Worm (Caenorhabditis elegans) whole organism, young adult: ENCODE results near the gene urb-1.
A peak's percentile ranks its signal among the peaks of the same experiment; 100 is the strongest.

ENCODE experiments used
- B0336.3 ChIP-seq: fragments of 200-800 bp; sonication (Bioruptor generic); IDR thresholded peaks from 2 replicates; pipeline ENCODE4 v1.3.6; 2022; ENCODE audit warnings: missing genetic modification characterization, missing compliant biosample characterization
- F23B12.7 ChIP-seq: sonication (generic microtip); optimal IDR thresholded peaks from 2 replicates; lab custom pipeline; 2017; ENCODE audit warnings: missing genetic modification characterization, mild to moderate bottlenecking, missing compliant biosample characterization, antibody characterized with exemption, moderate library complexity; ENCODE audit not compliant: insufficient read depth
- F37B4.10 ChIP-seq: fragments of 200-800 bp; sonication (Bioruptor generic); IDR thresholded peaks from 2 replicates; pipeline ENCODE4 v1.3.6; 2022; ENCODE audit warnings: missing genetic modification characterization, missing compliant biosample characterization
- F39B2.1 ChIP-seq: fragments of 200-800 bp; sonication (Bioruptor generic); IDR thresholded peaks from 2 replicates; pipeline ENCODE4 v1.3.6; 2022; ENCODE audit warnings: missing genetic modification reagents, missing genetic modification characterization, missing compliant biosample characterization
- F57A8.1 ChIP-seq: fragments of 200-800 bp; sonication (Bioruptor generic); optimal IDR thresholded peaks from 2 replicates; lab custom pipeline; 2018; ENCODE audit warnings: mild to moderate bottlenecking, missing genetic modification characterization, moderate library complexity, missing compliant biosample characterization
- K11D2.4 ChIP-seq: fragments of 200-800 bp; sonication (Bioruptor generic); IDR thresholded peaks from 2 replicates; pipeline ENCODE4 v1.3.6; 2022; ENCODE audit warnings: missing genetic modification reagents, missing genetic modification characterization, missing compliant biosample characterization
- T07F8.4 ChIP-seq: sonication (generic microtip); optimal IDR thresholded peaks from 2 replicates; lab custom pipeline; 2016; ENCODE audit warnings: mild to moderate bottlenecking, missing genetic modification characterization, moderate library complexity, missing compliant biosample characterization
- T26A5.8 ChIP-seq: sonication (generic microtip); optimal IDR thresholded peaks from 2 replicates; lab custom pipeline; 2016; ENCODE audit warnings: missing genetic modification characterization, missing compliant biosample characterization
- Y95B8A.8 ChIP-seq: fragments of 200-800 bp; sonication (Bioruptor generic); IDR thresholded peaks from 2 replicates; pipeline ENCODE4 v1.3.6; 2022; ENCODE audit warnings: missing genetic modification reagents, missing genetic modification characterization, missing compliant biosample characterization
- ZK185.1 ChIP-seq: sonication (generic microtip); optimal IDR thresholded peaks from 2 replicates; lab custom pipeline; 2016; ENCODE audit warnings: mild to moderate bottlenecking, missing genetic modification characterization, missing compliant biosample characterization; ENCODE audit not compliant: poor library complexity, severe bottlenecking
- akir-1 ChIP-seq: fragments of 200-800 bp; sonication (Bioruptor generic); optimal IDR thresholded peaks from 2 replicates; lab custom pipeline; 2018; ENCODE audit warnings: mild to moderate bottlenecking, missing genetic modification characterization, moderate library complexity, missing compliant biosample characterization
- ama-1 ChIP-seq, 3 experiments: fragments of 150-350 bp in 1 of 3; sonication (generic microtip) in 2 of 3; optimal IDR thresholded peaks; 2 replicates each; lab custom pipeline; 2014 to 2018; ENCODE audit warnings: missing biosample characterization in 2 of 3, missing genetic modification characterization in 2 of 3, missing genetic modification reagents in 2 of 3
- attf-5 ChIP-seq: fragments of 200-800 bp; sonication (Bioruptor generic); optimal IDR thresholded peaks from 2 replicates; lab custom pipeline; 2018; ENCODE audit warnings: mild to moderate bottlenecking, missing genetic modification characterization, missing compliant biosample characterization
- attf-6 ChIP-seq: fragments of 200-800 bp; sonication (Bioruptor generic); IDR thresholded peaks from 2 replicates; pipeline ENCODE4 v1.3.6; 2022; ENCODE audit warnings: missing genetic modification reagents, missing genetic modification characterization, missing compliant biosample characterization
- ccch-3 ChIP-seq: fragments of 200-800 bp; sonication (Bioruptor generic); optimal IDR thresholded peaks from 2 replicates; lab custom pipeline; 2018; ENCODE audit warnings: mild to moderate bottlenecking, missing genetic modification characterization, missing compliant biosample characterization
- ceh-40 ChIP-seq: fragments of 200-800 bp; sonication (Bioruptor generic); IDR thresholded peaks from 2 replicates; pipeline ENCODE4 v1.3.6; 2022; ENCODE audit warnings: missing genetic modification characterization, missing compliant biosample characterization
- ceh-79 ChIP-seq: sonication (generic microtip); optimal IDR thresholded peaks from 2 replicates; lab custom pipeline; 2017; ENCODE audit warnings: mild to moderate bottlenecking, missing genetic modification characterization, missing compliant biosample characterization
- ets-4 ChIP-seq: fragments of 200-800 bp; sonication (Bioruptor generic); optimal IDR thresholded peaks from 2 replicates; lab custom pipeline; 2018; ENCODE audit warnings: mild to moderate bottlenecking, missing genetic modification characterization, missing compliant biosample characterization
- fkh-3 ChIP-seq: sonication (generic microtip); optimal IDR thresholded peaks from 2 replicates; lab custom pipeline; 2016; ENCODE audit warnings: mild to moderate bottlenecking, missing genetic modification characterization, missing compliant biosample characterization
- him-1 ChIP-seq: sonication (generic microtip); optimal IDR thresholded peaks from 2 replicates; lab custom pipeline; 2016; ENCODE audit warnings: missing genotype, missing genetic modification reagents, missing genetic modification characterization, missing compliant biosample characterization
- hlh-26 ChIP-seq: fragments of 200-800 bp; sonication (Bioruptor generic); conservative IDR thresholded peaks from 2 replicates; pipeline ENCODE4 v1.3.6; 2022; ENCODE audit warnings: missing genetic modification reagents, missing genetic modification characterization, missing compliant biosample characterization
- hmg-1.2 ChIP-seq: fragments of 200-800 bp; sonication (Bioruptor generic); IDR thresholded peaks from 2 replicates; pipeline ENCODE4 v1.3.6; 2022; ENCODE audit warnings: missing genetic modification reagents, missing genetic modification characterization, missing compliant biosample characterization
- let-607 ChIP-seq, 2 experiments: fragments of 200-800 bp in 1 of 2; sonication (Bioruptor generic) in 1 of 2; sonication (generic microtip) in 1 of 2; optimal IDR thresholded peaks; 2 replicates each; lab custom pipeline; 2016 to 2018; ENCODE audit warnings: mild to moderate bottlenecking in 2 of 2, missing compliant biosample characterization in 2 of 2, missing genetic modification characterization in 2 of 2, moderate library complexity in 2 of 2, missing genotype in 1 of 2
- lin-26 ChIP-seq: fragments of 200-800 bp; sonication (Bioruptor generic); IDR thresholded peaks from 2 replicates; pipeline ENCODE4 v1.3.6; 2022; ENCODE audit warnings: missing genetic modification reagents, missing genetic modification characterization, missing compliant biosample characterization
- lin-35 ChIP-seq, 3 experiments: fragments of 150-350 bp in 2 of 3; sonication (generic microtip) in 1 of 3; optimal IDR thresholded peaks; 2 replicates each; lab custom pipeline; 2014 to 2018; ENCODE audit warnings: missing biosample characterization in 3 of 3, missing genetic modification characterization in 3 of 3, missing genetic modification reagents in 3 of 3
- lsy-27 ChIP-seq: sonication (generic microtip); optimal IDR thresholded peaks from 2 replicates; lab custom pipeline; 2017; ENCODE audit warnings: missing genetic modification characterization, mild to moderate bottlenecking, missing compliant biosample characterization, antibody characterized with exemption, missing genotype, borderline replicate concordance; ENCODE audit not compliant: insufficient read depth
- madf-6 ChIP-seq: fragments of 200-800 bp; sonication (Bioruptor generic); IDR thresholded peaks from 2 replicates; pipeline ENCODE4 v1.3.6; 2022; ENCODE audit warnings: missing genetic modification reagents, missing genetic modification characterization, missing compliant biosample characterization
- mes-4 ChIP-seq: sonication (generic microtip); optimal IDR thresholded peaks from 2 replicates; lab custom pipeline; 2016; ENCODE audit warnings: missing genotype, missing genetic modification characterization, missing compliant biosample characterization
- nfya-2 ChIP-seq: fragments of 200-800 bp; sonication (Bioruptor generic); IDR thresholded peaks from 2 replicates; pipeline ENCODE4 v1.3.6; 2022; ENCODE audit warnings: missing genetic modification reagents, missing genetic modification characterization, missing compliant biosample characterization
- nhr-179 ChIP-seq: sonication (generic microtip); optimal IDR thresholded peaks from 2 replicates; lab custom pipeline; 2016; ENCODE audit warnings: mild to moderate bottlenecking, missing genetic modification characterization, missing compliant biosample characterization
- nhr-80 ChIP-seq: sonication (generic microtip); optimal IDR thresholded peaks from 2 replicates; lab custom pipeline; 2016; ENCODE audit warnings: missing genetic modification characterization, missing compliant biosample characterization
- pbrm-1 ChIP-seq: fragments of 200-800 bp; sonication (Bioruptor generic); IDR thresholded peaks from 2 replicates; pipeline ENCODE4 v1.3.6; 2022; ENCODE audit warnings: missing genetic modification reagents, missing genetic modification characterization, missing compliant biosample characterization
- rpc-1 ChIP-seq, 2 experiments: fragments of 150-350 bp in 1 of 2; sonication (generic microtip) in 1 of 2; optimal IDR thresholded peaks; 2 replicates each; lab custom pipeline; 2014 to 2018; ENCODE audit warnings: missing biosample characterization in 1 of 2, missing genetic modification characterization in 1 of 2, missing genetic modification reagents in 1 of 2, missing genotype in 1 of 2
- sdz-38 ChIP-seq: sonication (generic microtip); optimal IDR thresholded peaks from 2 replicates; lab custom pipeline; 2016; ENCODE audit warnings: missing genotype, missing genetic modification characterization, missing compliant biosample characterization
- sptf-2 ChIP-seq: fragments of 200-800 bp; sonication (Bioruptor generic); optimal IDR thresholded peaks from 2 replicates; lab custom pipeline; 2018; ENCODE audit warnings: mild to moderate bottlenecking, missing genetic modification characterization, missing compliant biosample characterization
- tbx-9 ChIP-seq: sonication (generic microtip); optimal IDR thresholded peaks from 2 replicates; lab custom pipeline; 2016; ENCODE audit warnings: borderline replicate concordance, missing genetic modification characterization, inconsistent platforms, missing compliant biosample characterization
- unc-130 ChIP-seq: sonication (generic microtip); optimal IDR thresholded peaks from 2 replicates; lab custom pipeline; 2016; ENCODE audit warnings: missing genetic modification reagents, missing genetic modification characterization, missing compliant biosample characterization
- zfh-2 ChIP-seq: fragments of 200-800 bp; sonication (Bioruptor generic); conservative IDR thresholded peaks from 2 replicates; pipeline ENCODE4 v1.3.6; 2022; ENCODE audit warnings: missing genetic modification reagents, missing genetic modification characterization, missing compliant biosample characterization
- zim-3 ChIP-seq: sonication (generic microtip); optimal IDR thresholded peaks from 2 replicates; lab custom pipeline; 2017; ENCODE audit warnings: mild to moderate bottlenecking, missing genetic modification characterization, moderate library complexity, missing compliant biosample characterization
- ztf-25 ChIP-seq: fragments of 200-800 bp; sonication (Bioruptor generic); IDR thresholded peaks from 2 replicates; pipeline ENCODE4 v1.3.6; 2022; ENCODE audit warnings: missing genetic modification reagents, missing genetic modification characterization, missing compliant biosample characterization
- ztf-6 ChIP-seq: fragments of 200-800 bp; sonication (Bioruptor generic); IDR thresholded peaks from 2 replicates; pipeline ENCODE4 v1.3.6; 2022; ENCODE audit warnings: missing genetic modification reagents, missing genetic modification characterization, missing compliant biosample characterization

Gene urb-1

ce11 chrV:6400528-6400927 lies 23.4 kb downstream of the urb-1 start:
- TF ChIP-seq him-1: no peak
- no peak for TF ChIP-seq ztf-25 (GFP tag; lab: Robert Waterston, UW)
- no peak for TF ChIP-seq ztf-6 (GFP tag; lab: Robert Waterston, UW)
- TF ChIP-seq ama-1 (optimal IDR thresholded peaks at IDR 0.05; lab: Kevin White, UChicago): no peak
- TF ChIP-seq ama-1 (GFP tag; optimal IDR thresholded peaks at IDR 0.05; lab: Kevin White, UChicago): no peak
- TF ChIP-seq Y95B8A.8 (GFP tag; lab: Robert Waterston, UW): no peak
- TF ChIP-seq let-607 (tag; optimal IDR thresholded peaks at IDR 0.05; lab: Kevin White, UChicago): peak in 1 of 2 experiments; percentile 17
- no peak for TF ChIP-seq sptf-2 (GFP tag; lab: Kevin White, UChicago)

ce11 chrV:6399831-6400230 lies 24.1 kb downstream of the urb-1 start, which contains the start of gene gfi-1:
TSS of gene gfi-1 (minus strand) at chrV:6399931.
- no peak for TF ChIP-seq hlh-26 (GFP tag; lab: Robert Waterston, UW)
- TF ChIP-seq T26A5.8 (tag; lab: Kevin White, UChicago): no peak
- TF ChIP-seq lin-26 (GFP tag; lab: Robert Waterston, UW): no peak
- no peak for TF ChIP-seq ceh-40 (GFP tag; lab: Robert Waterston, UW)
- TF ChIP-seq fkh-3: no peak
- TF ChIP-seq zim-3 (tag; lab: Kevin White, UChicago): no peak
- no peak for TF ChIP-seq B0336.3
- no peak for TF ChIP-seq nhr-179 (tag; lab: Kevin White, UChicago)

ce11 chrV:6398922-6399321 lies 25.0 kb downstream of the urb-1 start:
- TF ChIP-seq lsy-27 (tag; lab: Kevin White, UChicago) (no peak), ets-4 (GFP tag; lab: Kevin White, UChicago) (peak; percentile 5), ZK185.1 (tag; lab: Kevin White, UChicago) (no peak), F57A8.1 (GFP tag; lab: Kevin White, UChicago) (no peak), attf-6 (GFP tag; lab: Robert Waterston, UW) (no peak), zfh-2 (GFP tag; lab: Robert Waterston, UW) (no peak), nhr-80 (tag; lab: Kevin White, UChicago) (peak; percentile 75)

- TF ChIP-seq unc-130 (GFP tag; lab: Kevin White, UChicago) (no peak), sptf-2 (GFP tag; lab: Kevin White, UChicago) (no peak), ama-1 (optimal IDR thresholded peaks at IDR 0.05; lab: Kevin White, UChicago) (no peak), ama-1 (GFP tag; optimal IDR thresholded peaks at IDR 0.05; lab: Kevin White, UChicago) (no peak), K11D2.4 (no peak), madf-6 (GFP tag; lab: Robert Waterston, UW) (no peak), T07F8.4 (tag; lab: Kevin White, UChicago) (no peak), F23B12.7 (tag; lab: Kevin White, UChicago) (no peak), nfya-2 (GFP tag; lab: Robert Waterston, UW) (no peak), F39B2.1 (GFP tag; lab: Robert Waterston, UW) (no peak), tbx-9 (tag; lab: Kevin White, UChicago) (no peak), hmg-1.2 (GFP tag; lab: Robert Waterston, UW) (no peak)
Observed at ce11 chrV:6390163-6390562, 33.8 kb downstream of the urb-1 start, which contains the start of gene F57F4.1. TSS of gene F57F4.1 (plus strand) at chrV:6390463.

ce11 chrV:6389634-6390033 lies 34.3 kb downstream of the urb-1 start, which contains the start of gene F57F4.2:
TSS of gene F57F4.2 (minus strand) at chrV:6389734.
- TF ChIP-seq akir-1 (GFP tag; lab: Kevin White, UChicago) (no peak), zfh-2 (GFP tag; lab: Robert Waterston, UW) (no peak), ccch-3 (GFP tag; lab: Kevin White, UChicago) (no peak), attf-5 (GFP tag; lab: Kevin White, UChicago) (no peak), ceh-79 (tag; lab: Kevin White, UChicago) (no peak), hlh-26 (GFP tag; lab: Robert Waterston, UW) (no peak), zim-3 (tag; lab: Kevin White, UChicago) (no peak), pbrm-1 (GFP tag; lab: Robert Waterston, UW) (no peak), F37B4.10 (GFP tag; lab: Robert Waterston, UW) (no peak), sdz-38 (tag; lab: Kevin White, UChicago) (no peak), rpc-1 (optimal IDR thresholded peaks at IDR 0.05; lab: Kevin White, UChicago) (no peak), rpc-1 (tag; optimal IDR thresholded peaks at IDR 0.05; lab: Kevin White, UChicago) (no peak), mes-4 (tag; lab: Kevin White, UChicago) (no peak), lin-35 (GFP tag; optimal IDR thresholded peaks at IDR 0.05; lab: Kevin White, UChicago) (no peak)
